Fruit fly (Drosophila melanogaster) whole organism, embryonic: ENCODE measurements around the gene Rad9.
A peak's percentile ranks its signal among the peaks of the same experiment; 100 is the strongest.

Experiments used
- B-H1 ChIP-seq: fragments of 200-800 bp; sonication (Bioruptor generic); IDR thresholded peaks from 3 replicates; pipeline ENCODE4 v1.3.6; 2022; ENCODE audit warnings: missing biosample characterization, missing genetic modification characterization
- BtbVII ChIP-seq: fragments of 200-800 bp; sonication (Bioruptor generic); optimal IDR thresholded peaks from 3 replicates; lab custom pipeline; 2017; ENCODE audit warnings: missing biosample characterization, mild to moderate bottlenecking, missing genetic modification characterization
- CG10209 ChIP-seq: fragments of 200-800 bp; sonication (Bioruptor generic); optimal IDR thresholded peaks from 3 replicates; lab custom pipeline; 2017; ENCODE audit warnings: missing biosample characterization, mild to moderate bottlenecking, missing genetic modification characterization, missing genetic modification reagents
- CG11560 ChIP-seq: fragments of 200-800 bp; sonication (Bioruptor generic); IDR thresholded peaks from 3 replicates; pipeline ENCODE4 v1.3.6; 2022; ENCODE audit warnings: missing biosample characterization, missing genetic modification characterization
- CG12071 ChIP-seq: fragments of 200-800 bp; sonication (Bioruptor generic); optimal IDR thresholded peaks from 3 replicates; lab custom pipeline; 2018; ENCODE audit warnings: missing biosample characterization, mild to moderate bottlenecking, missing genetic modification characterization
- CG12299 ChIP-seq: fragments of 200-800 bp; sonication (Bioruptor generic); optimal IDR thresholded peaks from 2 replicates; lab custom pipeline; 2018; ENCODE audit warnings: missing biosample characterization, mild to moderate bottlenecking, missing genetic modification characterization
- CG12942 ChIP-seq: fragments of 200-800 bp; sonication (Bioruptor generic); optimal IDR thresholded peaks from 3 replicates; lab custom pipeline; 2016; ENCODE audit warnings: missing biosample characterization, missing genetic modification characterization
- CG13123 ChIP-seq: fragments of 200-800 bp; sonication (Bioruptor generic); optimal IDR thresholded peaks from 2 replicates; lab custom pipeline; 2016; ENCODE audit warnings: missing biosample characterization, missing genetic modification characterization
- CG13287 ChIP-seq: fragments of 200-800 bp; sonication (Bioruptor generic); IDR thresholded peaks from 2 replicates; pipeline ENCODE4 v1.3.6; 2022; ENCODE audit warnings: missing biosample characterization, missing genetic modification characterization; ENCODE audit not compliant: partially characterized antibody
- CG1529 ChIP-seq: fragments of 200-800 bp; sonication (Bioruptor generic); optimal IDR thresholded peaks from 3 replicates; lab custom pipeline; 2018; ENCODE audit warnings: missing biosample characterization, missing genetic modification characterization
- CG15479 ChIP-seq: fragments of 200-800 bp; sonication (Bioruptor generic); optimal IDR thresholded peaks from 3 replicates; lab custom pipeline; 2019; ENCODE audit warnings: missing biosample characterization, mild to moderate bottlenecking, missing genetic modification characterization, moderate library complexity
- CG17359 ChIP-seq: fragments of 200-800 bp; sonication (Bioruptor generic); optimal IDR thresholded peaks from 3 replicates; lab custom pipeline; 2018; ENCODE audit warnings: missing biosample characterization, mild to moderate bottlenecking, missing genetic modification characterization, moderate library complexity
- CG30020 ChIP-seq: fragments of 200-800 bp; optimal IDR thresholded peaks from 2 replicates; lab custom pipeline; 2019; ENCODE audit warnings: missing biosample characterization, mild to moderate bottlenecking, missing genetic modification characterization, moderate library complexity
- CG32767 ChIP-seq: fragments of 200-800 bp; sonication (Bioruptor generic); IDR thresholded peaks from 2 replicates; pipeline ENCODE4 v1.3.6; 2022; ENCODE audit warnings: missing biosample characterization, missing genetic modification characterization
- CG34422 ChIP-seq: fragments of 200-800 bp; sonication (Bioruptor generic); IDR thresholded peaks from 3 replicates; pipeline ENCODE4 v1.3.6; 2022; ENCODE audit warnings: missing biosample characterization, missing genetic modification characterization
- CG6683 ChIP-seq: fragments of 200-800 bp; sonication (Bioruptor generic); optimal IDR thresholded peaks from 2 replicates; lab custom pipeline; 2017; ENCODE audit warnings: missing biosample characterization, mild to moderate bottlenecking, missing genetic modification characterization, missing genetic modification reagents
- CG7786 ChIP-seq: fragments of 200-800 bp; sonication (Bioruptor generic); optimal IDR thresholded peaks from 2 replicates; lab custom pipeline; 2016; ENCODE audit warnings: missing biosample characterization, missing genetic modification characterization
- CG8944 ChIP-seq: fragments of 200-800 bp; sonication (Bioruptor generic); optimal IDR thresholded peaks from 3 replicates; lab custom pipeline; 2016; ENCODE audit warnings: missing biosample characterization, missing genetic modification characterization
- Dip3 ChIP-seq: fragments of 200-800 bp; sonication (Bioruptor generic); optimal IDR thresholded peaks from 3 replicates; lab custom pipeline; 2016; ENCODE audit warnings: missing biosample characterization, missing genetic modification characterization
- E2f2 ChIP-seq: fragments of 200-800 bp; sonication (Bioruptor generic); IDR thresholded peaks from 2 replicates; pipeline ENCODE4 v1.3.6; 2022; ENCODE audit warnings: missing biosample characterization, missing genetic modification characterization
- Elba2 ChIP-seq: fragments of 200-800 bp; sonication (Bioruptor generic); optimal IDR thresholded peaks from 3 replicates; lab custom pipeline; 2016; ENCODE audit warnings: missing biosample characterization, missing genetic modification characterization
- Ets97D ChIP-seq: fragments of 200-800 bp; sonication (Bioruptor generic); optimal IDR thresholded peaks from 3 replicates; lab custom pipeline; 2016; ENCODE audit warnings: missing biosample characterization, missing genetic modification characterization
- Gug ChIP-seq: fragments of 200-800 bp; sonication (Bioruptor generic); IDR thresholded peaks from 4 replicates; pipeline ENCODE4 v1.3.6; 2022; ENCODE audit warnings: missing biosample characterization, missing genetic modification characterization
- H15 ChIP-seq: fragments of 200-800 bp; sonication (Bioruptor generic); IDR thresholded peaks from 3 replicates; pipeline ENCODE4 v1.3.6; 2022; ENCODE audit warnings: missing biosample characterization, missing genetic modification characterization
- HLHmδ ChIP-seq: fragments of 200-800 bp; sonication (Bioruptor generic); optimal IDR thresholded peaks from 2 replicates; lab custom pipeline; 2018; ENCODE audit warnings: missing biosample characterization, mild to moderate bottlenecking, missing genetic modification characterization, moderate library complexity
- Hey ChIP-seq: fragments of 200-800 bp; sonication (Bioruptor generic); optimal IDR thresholded peaks from 3 replicates; lab custom pipeline; 2018; ENCODE audit warnings: missing biosample characterization, mild to moderate bottlenecking, missing genetic modification characterization
- MBD-R2 ChIP-seq: fragments of 200-800 bp; sonication (Bioruptor generic); IDR thresholded peaks from 2 replicates; pipeline ENCODE4 v1.3.6; 2022; ENCODE audit warnings: missing biosample characterization, missing genetic modification characterization
- NC2β ChIP-seq: fragments of 200-800 bp; sonication (Bioruptor generic); optimal IDR thresholded peaks from 2 replicates; lab custom pipeline; 2016; ENCODE audit warnings: missing biosample characterization, missing genetic modification characterization
- NK7.1 ChIP-seq: fragments of 200-800 bp; sonication (Bioruptor generic); optimal IDR thresholded peaks from 3 replicates; lab custom pipeline; 2016; ENCODE audit warnings: missing biosample characterization, missing genetic modification characterization
- Ravus ChIP-seq: fragments of 200-800 bp; sonication (Bioruptor generic); IDR thresholded peaks from 2 replicates; pipeline ENCODE4 v1.3.6; 2022; ENCODE audit warnings: missing biosample characterization, missing genetic modification characterization
- Tbp ChIP-seq: fragments of >200 bp; optimal IDR thresholded peaks from 2 replicates; lab custom pipeline; 2018; ENCODE audit warnings: missing biosample characterization, missing genetic modification characterization
- Trl ChIP-seq, 3 experiments: fragments of >200 bp in 2 of 3; fragments of 200-800 bp in 1 of 3; sonication (Bioruptor generic) in 1 of 3; optimal IDR thresholded peaks; 2 replicates in 1 of 3; 3 replicates in 2 of 3; lab custom pipeline; 2016 to 2017; ENCODE audit warnings: missing biosample characterization in 1 of 3, missing genetic modification characterization in 1 of 3
- bigmax ChIP-seq: fragments of 200-800 bp; sonication (Bioruptor generic); optimal IDR thresholded peaks from 2 replicates; lab custom pipeline; 2018; ENCODE audit warnings: missing biosample characterization, mild to moderate bottlenecking, missing genetic modification characterization
- cas ChIP-seq: fragments of 200-800 bp; sonication (Bioruptor generic); IDR thresholded peaks from 2 replicates; pipeline ENCODE4 v1.3.6; 2022; ENCODE audit warnings: missing biosample characterization, missing genetic modification characterization
- ci ChIP-seq: fragments of 200-800 bp; sonication (Bioruptor generic); IDR thresholded peaks from 3 replicates; pipeline ENCODE4 v1.3.6; 2022; ENCODE audit warnings: missing biosample characterization, missing genetic modification characterization
- fru ChIP-seq: fragments of >200 bp; optimal IDR thresholded peaks from 2 replicates; lab custom pipeline; 2017
- gfzf ChIP-seq: fragments of 200-800 bp; sonication (Bioruptor generic); optimal IDR thresholded peaks from 2 replicates; lab custom pipeline; 2016; ENCODE audit warnings: missing biosample characterization, mild to moderate bottlenecking, missing genetic modification characterization, moderate library complexity
- h ChIP-seq: fragments of >200 bp; optimal IDR thresholded peaks from 2 replicates; lab custom pipeline; 2017
- ham ChIP-seq: fragments of 200-800 bp; sonication (Bioruptor generic); IDR thresholded peaks from 2 replicates; pipeline ENCODE4 v1.3.6; 2022; ENCODE audit warnings: missing biosample characterization, missing genetic modification characterization
- ind ChIP-seq: fragments of 200-800 bp; sonication (Bioruptor generic); optimal IDR thresholded peaks from 3 replicates; lab custom pipeline; 2016; ENCODE audit warnings: missing biosample characterization, missing genetic modification characterization
- jing ChIP-seq: fragments of 200-800 bp; sonication (Bioruptor generic); optimal IDR thresholded peaks from 2 replicates; lab custom pipeline; 2018; ENCODE audit warnings: missing biosample characterization, mild to moderate bottlenecking, missing genetic modification characterization
- ken ChIP-seq: fragments of 200-800 bp; sonication (Bioruptor generic); IDR thresholded peaks from 3 replicates; pipeline ENCODE4 v1.3.6; 2022; ENCODE audit warnings: missing biosample characterization, missing genetic modification characterization
- kni ChIP-seq: fragments of 200-800 bp; sonication (Bioruptor generic); optimal IDR thresholded peaks from 3 replicates; lab custom pipeline; 2017; ENCODE audit warnings: mild to moderate bottlenecking, missing biosample characterization, missing genetic modification reagents, missing genetic modification characterization
- psq ChIP-seq: fragments of 200-800 bp; sonication (Bioruptor generic); optimal IDR thresholded peaks from 2 replicates; lab custom pipeline; 2017; ENCODE audit warnings: missing biosample characterization, missing genetic modification characterization
- pzg ChIP-seq: fragments of 200-800 bp; sonication (Bioruptor generic); optimal IDR thresholded peaks from 3 replicates; lab custom pipeline; 2018; ENCODE audit warnings: missing biosample characterization, mild to moderate bottlenecking, missing genetic modification characterization, moderate library complexity
- sens-2 ChIP-seq: fragments of 200-800 bp; sonication (Bioruptor generic); IDR thresholded peaks from 2 replicates; pipeline ENCODE4 v1.3.6; 2022; ENCODE audit warnings: missing biosample characterization, missing genetic modification characterization
- seq ChIP-seq: fragments of 200-800 bp; sonication (Bioruptor generic); IDR thresholded peaks from 2 replicates; pipeline ENCODE4 v1.3.6; 2022; ENCODE audit warnings: missing biosample characterization, missing genetic modification characterization
- sima ChIP-seq: fragments of 200-800 bp; sonication (Bioruptor generic); optimal IDR thresholded peaks from 2 replicates; lab custom pipeline; 2016; ENCODE audit warnings: missing biosample characterization, missing genetic modification characterization
- sna ChIP-seq: fragments of 200-800 bp; sonication (Bioruptor generic); IDR thresholded peaks from 2 replicates; pipeline ENCODE4 v1.3.6; 2022; ENCODE audit warnings: missing biosample characterization, missing genetic modification characterization; ENCODE audit not compliant: partially characterized antibody
- trh ChIP-seq: fragments of 200-800 bp; sonication (Bioruptor generic); optimal IDR thresholded peaks from 2 replicates; lab custom pipeline; 2016; ENCODE audit warnings: missing biosample characterization, missing genetic modification characterization
- unpg ChIP-seq: fragments of 200-800 bp; sonication (Bioruptor generic); optimal IDR thresholded peaks from 3 replicates; lab custom pipeline; 2018; ENCODE audit warnings: missing biosample characterization, mild to moderate bottlenecking, missing genetic modification characterization, moderate library complexity
- z ChIP-seq: fragments of 200-800 bp; sonication (Bioruptor generic); IDR thresholded peaks from 3 replicates; pipeline ENCODE4 v1.3.6; 2022; ENCODE audit warnings: missing biosample characterization, missing genetic modification characterization
- zen2 ChIP-seq: fragments of 200-800 bp; sonication (Bioruptor generic); IDR thresholded peaks from 3 replicates; pipeline ENCODE4 v1.3.6; 2022; ENCODE audit warnings: missing biosample characterization, missing genetic modification characterization; ENCODE audit not compliant: partially characterized antibody

The Rad9 gene

DNA sequence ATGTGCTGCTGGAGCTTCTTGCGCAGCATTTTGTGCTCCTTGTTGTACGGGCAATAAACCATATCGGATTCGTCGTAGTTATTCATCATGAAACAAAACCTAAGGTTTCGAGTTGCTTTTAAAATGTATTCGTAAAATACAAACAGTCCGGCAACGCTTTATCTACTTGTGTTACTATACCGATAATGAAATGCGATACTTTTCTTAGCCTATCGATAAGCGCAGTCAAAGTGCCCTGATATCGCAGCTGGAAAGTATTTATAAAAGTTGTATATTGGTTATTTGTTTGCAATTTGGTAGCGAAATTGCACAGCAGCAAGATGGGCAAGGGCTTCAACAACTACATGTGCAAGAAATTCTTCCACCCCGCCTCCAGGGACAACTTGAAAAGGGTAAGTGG lies 29.1 kb upstream of the Rad9 start, which contains the start of the genes arx and CG6843 (continued):
- TF ChIP-seq bigmax (GFP tag; lab: Kevin White, UChicago): no peak
- no peak for TF ChIP-seq trh (GFP tag; lab: Kevin White, UChicago)
- peak; percentile 53 for TF ChIP-seq CG30020 (tag; lab: Kevin White, UChicago)
- TF ChIP-seq NK7.1 (GFP tag; lab: Kevin White, UChicago): no peak
- TF ChIP-seq NC2β (GFP tag; lab: Kevin White, UChicago): no peak
- no peak for TF ChIP-seq unpg (GFP tag; lab: Kevin White, UChicago)
- peak; percentile 39 for TF ChIP-seq psq (GFP tag; lab: Kevin White, UChicago)
- no peak for TF ChIP-seq CG10209 (GFP tag; lab: Kevin White, UChicago)
- no peak for TF ChIP-seq BtbVII (GFP tag; lab: Kevin White, UChicago)
- TF ChIP-seq CG34422 (GFP tag; lab: Robert Waterston, UW): peak; percentile 36; the same call in 1 of the 3 replicates
- TF ChIP-seq sens-2 (GFP tag; lab: Robert Waterston, UW): no peak
- no peak for TF ChIP-seq kni (GFP tag; lab: Kevin White, UChicago)
- TF ChIP-seq CG6683 (GFP tag; lab: Kevin White, UChicago): no peak
- TF ChIP-seq CG12942 (GFP tag; lab: Kevin White, UChicago): no peak
- no peak for TF ChIP-seq CG7786 (GFP tag; lab: Kevin White, UChicago)
- TF ChIP-seq jing (GFP tag; lab: Kevin White, UChicago): no peak
- TF ChIP-seq ind (GFP tag; lab: Kevin White, UChicago): no peak
- no peak for TF ChIP-seq CG8944 (GFP tag; lab: Kevin White, UChicago)
- TF ChIP-seq zen2 (GFP tag; lab: Robert Waterston, UW): peak; percentile 93
- no peak for TF ChIP-seq ci (GFP tag; lab: Robert Waterston, UW)
- no peak for TF ChIP-seq Tbp
- TF ChIP-seq CG1529: no peak
- no peak for TF ChIP-seq CG12071 (GFP tag; lab: Kevin White, UChicago)
- no peak for TF ChIP-seq CG32767 (GFP tag; lab: Robert Waterston, UW)
- TF ChIP-seq CG15479 (GFP tag; lab: Kevin White, UChicago): no peak
- no peak for TF ChIP-seq CG13123 (GFP tag; lab: Kevin White, UChicago)
- TF ChIP-seq Elba2 (GFP tag; lab: Kevin White, UChicago): no peak
- TF ChIP-seq sna (GFP tag; lab: Robert Waterston, UW): peak; percentile 84
- no peak for TF ChIP-seq Ravus (GFP tag; lab: Robert Waterston, UW)
- TF ChIP-seq Ets97D (GFP tag; lab: Kevin White, UChicago): peak; percentile 55
- peak; percentile 70 for TF ChIP-seq E2f2 (GFP tag; lab: Robert Waterston, UW)
- no peak for TF ChIP-seq h (lab: Kevin White, UChicago)
- TF ChIP-seq CG17359 (tag; lab: Kevin White, UChicago): no peak
- TF ChIP-seq sima: no peak
- no peak for TF ChIP-seq cas
- TF ChIP-seq z (GFP tag; lab: Robert Waterston, UW): no peak
- TF ChIP-seq Trl (optimal IDR thresholded peaks at IDR 0.05; lab: Kevin White, UChicago): no peak
- no peak for TF ChIP-seq Trl (GFP tag; optimal IDR thresholded peaks at IDR 0.05; lab: Kevin White, UChicago)
- no peak for TF ChIP-seq fru (lab: Kevin White, UChicago)
- no peak for TF ChIP-seq CG11560 (tag; lab: Robert Waterston, UW)
- TF ChIP-seq gfzf (GFP tag; lab: Kevin White, UChicago): peak; percentile 28
- TF ChIP-seq pzg (GFP tag; lab: Kevin White, UChicago): peak; percentile 84
- TF ChIP-seq ham (GFP tag; lab: Robert Waterston, UW): no peak
- TF ChIP-seq B-H1 (GFP tag; lab: Robert Waterston, UW): no peak
- TF ChIP-seq MBD-R2 (GFP tag; lab: Robert Waterston, UW): peak; percentile 84
- TF ChIP-seq ken (GFP tag; lab: Robert Waterston, UW): no peak
- no peak for TF ChIP-seq Hey
- no peak for TF ChIP-seq Gug (GFP tag; lab: Robert Waterston, UW)
- TF ChIP-seq H15 (GFP tag; lab: Robert Waterston, UW): no peak
- TF ChIP-seq seq (GFP tag; lab: Robert Waterston, UW): no peak
- no peak for TF ChIP-seq CG12299 (tag; lab: Kevin White, UChicago)
- peak; percentile 96 for TF ChIP-seq CG13287 (GFP tag; lab: Robert Waterston, UW)
- TF ChIP-seq HLHmδ: no peak
- no peak for TF ChIP-seq Dip3 (GFP tag; lab: Kevin White, UChicago)
